Fruit fly (Drosophila melanogaster) Kc167 (cell line): Measurements from ENCODE around the gene fray.

Experiments used
- Myc ChIP-seq: fragments of >200 bp; optimal IDR thresholded peaks from 2 replicates; lab custom pipeline; 2017; ENCODE audit warnings: missing external identifiers
- Sin3A ChIP-seq: fragments of >200 bp; optimal IDR thresholded peaks from 2 replicates; lab custom pipeline; 2018; ENCODE audit warnings: missing external identifiers
- h ChIP-seq: fragments of >200 bp; optimal IDR thresholded peaks from 3 replicates; lab custom pipeline; 2018; ENCODE audit warnings: missing external identifiers
- insv ChIP-seq: fragments of >200 bp; optimal IDR thresholded peaks from 3 replicates; lab custom pipeline; 2018; ENCODE audit warnings: missing external identifiers
- psq ChIP-seq: fragments of >200 bp; optimal IDR thresholded peaks from 2 replicates; lab custom pipeline; 2017; ENCODE audit warnings: missing external identifiers
- ttk ChIP-seq: sonication (Bioruptor generic); optimal IDR thresholded peaks from 2 replicates; lab custom pipeline; 2017; ENCODE audit warnings: missing external identifiers

DNA sequence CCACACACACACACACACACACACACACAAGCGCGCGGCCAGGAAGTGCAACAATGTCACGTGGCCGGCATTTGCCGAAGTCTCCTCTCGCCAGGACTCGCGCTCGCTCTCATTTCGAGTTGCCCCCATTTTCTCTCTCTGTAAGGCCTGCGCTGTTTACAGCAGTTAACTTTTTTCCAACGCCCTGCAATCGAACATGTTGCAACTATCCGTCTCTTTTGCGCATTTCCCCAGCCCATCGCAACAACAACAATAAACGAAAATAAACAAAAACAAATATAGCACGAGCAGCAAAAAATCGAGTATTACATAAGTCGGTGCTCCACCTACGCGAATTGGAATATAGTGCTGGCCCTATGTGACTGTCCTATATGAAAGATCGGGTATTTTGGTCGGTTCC, 25.9 kb upstream of the fray start:
- TF ChIP-seq Myc (lab: Kevin White, UChicago) (no peak), Sin3A (no peak), ttk (no peak), psq (lab: Kevin White, UChicago) (no peak), h (lab: Kevin White, UChicago) (no peak), insv (lab: Kevin White, UChicago) (no peak)
